Fruit fly (Drosophila melanogaster): ENCODE results near the gene primo-1.

DNA sequence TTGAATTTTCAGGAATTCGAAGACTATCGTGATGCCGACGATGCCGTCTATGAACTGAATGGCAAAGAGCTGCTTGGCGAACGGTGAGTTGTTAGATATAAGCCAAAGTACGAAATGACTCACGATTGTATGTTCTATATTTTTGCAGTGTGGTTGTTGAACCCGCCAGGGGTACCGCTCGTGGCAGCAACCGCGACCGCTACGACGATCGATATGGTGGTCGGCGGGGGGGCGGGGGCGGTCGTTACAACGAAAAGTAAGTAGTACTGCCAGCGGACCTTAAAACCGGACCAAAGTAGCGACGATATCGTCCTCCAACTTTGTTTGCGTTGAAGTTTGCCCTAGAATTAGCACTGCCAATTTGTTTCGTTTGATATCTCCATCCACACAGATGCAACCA, 49.5 kb downstream of the primo-1 start:
- TF ChIP-seq Crg-1 (GFP tag; optimal IDR thresholded peaks at IDR 0.05) (no peak), Hr96 (GFP tag; optimal IDR thresholded peaks at IDR 0.05) (no peak), ovo (GFP tag; optimal IDR thresholded peaks at IDR 0.05) (no peak), CG7101 (tag; optimal IDR thresholded peaks at IDR 0.05) (no peak), Mnt (GFP tag; optimal IDR thresholded peaks at IDR 0.05) (no peak), toe (GFP tag; optimal IDR thresholded peaks at IDR 0.05) (no peak), Clk (GFP tag; optimal IDR thresholded peaks at IDR 0.05) (no peak), CG14711 (tag; optimal IDR thresholded peaks at IDR 0.05) (no peak), tj (GFP tag; optimal IDR thresholded peaks at IDR 0.05) (no peak)

Measured in whole organism, adult.